Worm (Caenorhabditis elegans) whole organism, mixed stage, embryonic: ENCODE measurements around the gene sri-24.

Experiments
- nhr-2 ChIP-seq: fragments of 150-350 bp; optimal IDR thresholded peaks from 2 replicates; lab custom pipeline; 2014; ENCODE audit warnings: missing biosample characterization, missing genetic modification characterization
- nhr-28 ChIP-seq: fragments of 150-350 bp; optimal IDR thresholded peaks from 2 replicates; lab custom pipeline; 2014; ENCODE audit warnings: missing biosample characterization, missing genetic modification characterization
- nhr-76 ChIP-seq: sonication (generic microtip); optimal IDR thresholded peaks from 2 replicates; lab custom pipeline; 2017; ENCODE audit warnings: missing biosample characterization, missing genetic modification characterization
- unc-62 ChIP-seq: fragments of 150-350 bp; optimal IDR thresholded peaks from 2 replicates; lab custom pipeline; 2014; ENCODE audit warnings: missing biosample characterization, missing genetic modification reagents, missing genetic modification characterization

DNA sequence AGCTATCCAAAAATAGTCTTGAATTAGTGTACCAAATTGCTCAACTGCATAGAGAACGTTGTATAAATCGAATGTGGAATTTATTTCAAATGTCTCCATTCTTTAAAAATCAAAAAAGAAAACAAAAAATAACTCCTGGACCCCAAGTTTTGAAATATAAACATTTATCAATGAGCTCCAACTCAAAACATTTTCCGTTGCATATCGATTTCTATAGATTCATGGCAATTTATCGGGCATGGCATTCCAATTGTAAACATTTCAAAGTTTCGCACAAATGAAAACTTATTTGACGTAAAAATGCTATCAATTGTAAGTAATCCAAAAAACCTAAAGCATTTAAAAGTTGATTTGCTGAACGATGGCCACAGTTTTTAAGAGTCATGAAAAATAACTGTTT lies 26.6 kb downstream of the sri-24 start, which contains the start of gene srw-12:
- no peak for TF ChIP-seq nhr-28 (tag; lab: Kevin White, UChicago)
- no peak for TF ChIP-seq unc-62 (GFP tag; lab: Kevin White, UChicago)
- TF ChIP-seq nhr-76 (tag; lab: Kevin White, UChicago) = no peak
- TF ChIP-seq nhr-2 (tag; lab: Kevin White, UChicago) = no peak
